Fruit fly (Drosophila melanogaster): ENCODE measurements around the gene Pits.

DNA sequence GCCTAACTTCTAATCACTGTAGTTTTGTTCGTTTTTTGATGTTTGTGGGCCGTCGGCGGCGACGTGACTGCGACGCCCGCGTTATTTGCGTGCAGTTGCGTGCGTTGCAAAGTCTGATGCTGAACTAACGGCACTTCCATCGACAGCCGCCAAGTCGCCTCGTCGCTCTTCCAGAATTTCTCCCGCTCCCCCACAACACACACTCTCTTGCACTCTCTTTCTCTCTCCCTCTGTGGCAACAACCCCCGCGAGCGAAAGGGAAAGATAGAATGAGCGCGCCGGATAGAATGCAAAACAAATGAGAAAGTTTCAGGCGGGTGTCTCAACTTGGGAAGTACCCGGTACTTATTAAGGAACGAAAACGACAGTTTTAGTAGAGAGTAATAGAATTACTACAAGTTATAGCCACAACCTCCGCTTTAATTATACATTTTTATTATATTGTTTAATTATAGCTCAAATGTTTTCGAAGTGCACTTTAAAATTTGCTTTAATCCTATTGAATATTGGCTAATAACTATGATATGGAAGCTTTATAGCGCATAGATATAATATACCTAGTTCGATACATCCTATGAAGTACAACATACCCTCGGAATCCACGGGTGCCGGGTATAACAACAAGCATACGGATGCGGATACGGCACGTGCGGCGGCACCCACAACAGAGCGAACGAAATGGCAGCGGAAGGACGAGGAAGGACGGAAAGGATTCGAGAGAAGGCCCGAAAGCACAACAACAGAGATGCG lies 36.0 kb downstream of the Pits start:
- no peak for TF ChIP-seq Ets98B (GFP tag; IDR thresholded peaks at IDR 0.05)
- TF ChIP-seq CG8301 (tag; optimal IDR thresholded peaks at IDR 0.05) = no peak
- TF ChIP-seq EcR (GFP tag; optimal IDR thresholded peaks at IDR 0.05) = no peak
- TF ChIP-seq fd96Ca (GFP tag; IDR thresholded peaks at IDR 0.05) = no peak
- no peak for TF ChIP-seq CG12605 (GFP tag; IDR thresholded peaks at IDR 0.05)
- no peak for TF ChIP-seq CG34367 (tag; optimal IDR thresholded peaks at IDR 0.05)
- no peak for TF ChIP-seq CG32121 (GFP tag; IDR thresholded peaks at IDR 0.05)
- no peak for TF ChIP-seq CG9948 (tag; optimal IDR thresholded peaks at IDR 0.05)
- no peak for TF ChIP-seq Snoo (tag; optimal IDR thresholded peaks at IDR 0.05)
- TF ChIP-seq CG8159 (tag; optimal IDR thresholded peaks at IDR 0.05) = peak; percentile 54
- no peak for TF ChIP-seq rn (GFP tag; IDR thresholded peaks at IDR 0.05)
